Worm (Caenorhabditis elegans) whole organism, L1 larva: Measurements from ENCODE around the gene csn-6.

ENCODE experiments used
- C16A3.4 ChIP-seq: fragments of 150-350 bp; optimal IDR thresholded peaks from 2 replicates; lab custom pipeline; 2014; ENCODE audit warnings: missing biosample characterization, missing genetic modification characterization
- C34B4.2 ChIP-seq: sonication (generic microtip); optimal IDR thresholded peaks from 2 replicates; lab custom pipeline; 2017; ENCODE audit warnings: mild to moderate bottlenecking, missing genetic modification characterization, missing compliant biosample characterization
- aha-1 ChIP-seq: fragments of 150-350 bp; optimal IDR thresholded peaks from 2 replicates; lab custom pipeline; 2014; ENCODE audit warnings: missing biosample characterization, missing genetic modification characterization
- ama-1 ChIP-seq: fragments of 150-350 bp; optimal IDR thresholded peaks from 2 replicates; lab custom pipeline; 2014
- ceh-88 ChIP-seq: fragments of 200-800 bp; sonication (Bioruptor generic); IDR thresholded peaks from 2 replicates; pipeline ENCODE4 v1.3.6; 2022; ENCODE audit warnings: missing genetic modification characterization, missing compliant biosample characterization
- ces-1 ChIP-seq: fragments of 150-350 bp; optimal IDR thresholded peaks from 2 replicates; lab custom pipeline; 2014; ENCODE audit warnings: missing biosample characterization, missing genetic modification reagents, missing genetic modification characterization
- dpl-1 ChIP-seq, 3 experiments: fragments of 150-350 bp in 2 of 3; sonication (generic microtip) in 1 of 3; optimal IDR thresholded peaks; 2 replicates each; lab custom pipeline; 2014 to 2017; ENCODE audit warnings: missing biosample characterization in 3 of 3, missing genetic modification characterization in 3 of 3, missing genetic modification reagents in 3 of 3
- dsc-1 ChIP-seq: sonication (generic microtip); optimal IDR thresholded peaks from 2 replicates; lab custom pipeline; 2016; ENCODE audit warnings: mild to moderate bottlenecking, missing genetic modification characterization, missing compliant biosample characterization
- efl-1 ChIP-seq, 4 experiments: fragments of 150-350 bp; optimal IDR thresholded peaks in 3 of 4; peaks in 1 of 4; 1 replicate in 1 of 4; 2 replicates in 3 of 4; lab custom pipeline; 2014; ENCODE audit warnings: missing biosample characterization in 2 of 4, missing genetic modification characterization in 2 of 4, missing genetic modification reagents in 2 of 4
- efl-3 ChIP-seq: fragments of 200-800 bp; sonication (Bioruptor generic); optimal IDR thresholded peaks from 2 replicates; lab custom pipeline; 2018; ENCODE audit warnings: mild to moderate bottlenecking, missing genetic modification characterization, missing compliant biosample characterization
- elt-2 ChIP-seq: sonication (generic microtip); optimal IDR thresholded peaks from 2 replicates; lab custom pipeline; 2016; ENCODE audit warnings: missing genetic modification characterization, mild to moderate bottlenecking, inconsistent platforms, missing compliant biosample characterization, missing genetic modification reagents
- elt-3 ChIP-seq, 6 experiments: fragments of 150-350 bp in 1 of 6; sonication (generic microtip); optimal IDR thresholded peaks; 2 replicates each; lab custom pipeline; 2017 to 2018; ENCODE audit warnings: missing biosample characterization in 6 of 6, missing genetic modification characterization in 6 of 6, inconsistent platforms in 1 of 6
- fkh-4 ChIP-seq: sonication (generic microtip); optimal IDR thresholded peaks from 2 replicates; lab custom pipeline; 2016; ENCODE audit warnings: missing compliant biosample characterization, missing genetic modification characterization, borderline replicate concordance
- hpl-2 ChIP-seq: fragments of 150-350 bp; optimal IDR thresholded peaks from 2 replicates; lab custom pipeline; 2014; ENCODE audit warnings: missing biosample characterization, missing genetic modification reagents, missing genetic modification characterization
- isw-1 ChIP-seq: fragments of 200-800 bp; sonication (Bioruptor generic); IDR thresholded peaks from 2 replicates; pipeline ENCODE4 v1.3.6; 2022; ENCODE audit warnings: missing genetic modification characterization, missing compliant biosample characterization
- lin-13 ChIP-seq: fragments of 150-350 bp; optimal IDR thresholded peaks from 2 replicates; lab custom pipeline; 2014; ENCODE audit warnings: missing biosample characterization, missing genetic modification reagents, missing genetic modification characterization
- lin-14 ChIP-seq: fragments of 200-800 bp; sonication (Bioruptor generic); optimal IDR thresholded peaks from 2 replicates; lab custom pipeline; 2018; ENCODE audit warnings: mild to moderate bottlenecking, missing genetic modification characterization, moderate library complexity, missing compliant biosample characterization
- lin-35 ChIP-seq, 2 experiments: fragments of 150-350 bp; optimal IDR thresholded peaks; 2 replicates each; lab custom pipeline; 2014; ENCODE audit warnings: missing biosample characterization in 2 of 2, missing genetic modification characterization in 2 of 2, missing genetic modification reagents in 2 of 2
- lir-3 ChIP-seq: sonication (generic microtip); optimal IDR thresholded peaks from 2 replicates; lab custom pipeline; 2016; ENCODE audit warnings: mild to moderate bottlenecking, missing genetic modification characterization, moderate library complexity, missing compliant biosample characterization; ENCODE audit not compliant: poor library complexity
- lsy-2 ChIP-seq, 2 experiments: fragments of 150-350 bp; optimal IDR thresholded peaks; 2 replicates each; lab custom pipeline; 2014; ENCODE audit warnings: missing biosample characterization in 2 of 2, missing genetic modification characterization in 2 of 2
- mab-9 ChIP-seq: fragments of 200-800 bp; sonication (Bioruptor generic); IDR thresholded peaks from 2 replicates; pipeline ENCODE4 v1.3.6; 2022; ENCODE audit warnings: missing genetic modification reagents, missing genetic modification characterization, missing compliant biosample characterization
- mdl-1 ChIP-seq, 2 experiments: fragments of 150-350 bp; optimal IDR thresholded peaks; 2 replicates each; lab custom pipeline; 2014 to 2017; ENCODE audit warnings: missing biosample characterization in 2 of 2, missing genetic modification characterization in 2 of 2, inconsistent platforms in 1 of 2
- nhr-12 ChIP-seq: sonication (generic microtip); optimal IDR thresholded peaks from 2 replicates; lab custom pipeline; 2017; ENCODE audit warnings: missing biosample characterization, missing genetic modification characterization
- nhr-19 ChIP-seq: fragments of 200-800 bp; sonication (Bioruptor generic); conservative IDR thresholded peaks from 2 replicates; pipeline ENCODE4 v1.3.6; 2022; ENCODE audit warnings: missing genetic modification characterization, missing compliant biosample characterization
- nhr-20 ChIP-seq: sonication (generic microtip); optimal IDR thresholded peaks from 2 replicates; lab custom pipeline; 2016; ENCODE audit warnings: mild to moderate bottlenecking, missing genetic modification characterization, missing compliant biosample characterization
- nhr-47 ChIP-seq: sonication (generic microtip); optimal IDR thresholded peaks from 2 replicates; lab custom pipeline; 2016; ENCODE audit warnings: mild to moderate bottlenecking, missing genetic modification characterization, moderate library complexity, missing compliant biosample characterization
- nhr-71 ChIP-seq: sonication (generic microtip); optimal IDR thresholded peaks from 2 replicates; lab custom pipeline; 2016; ENCODE audit warnings: mild to moderate bottlenecking, missing genetic modification characterization, moderate library complexity, missing compliant biosample characterization
- nhr-84 ChIP-seq: sonication (generic microtip); optimal IDR thresholded peaks from 2 replicates; lab custom pipeline; 2017; ENCODE audit warnings: missing biosample characterization, missing genetic modification characterization
- nhr-90 ChIP-seq: sonication (generic microtip); optimal IDR thresholded peaks from 2 replicates; lab custom pipeline; 2016; ENCODE audit warnings: mild to moderate bottlenecking, missing genetic modification characterization, missing compliant biosample characterization; ENCODE audit not compliant: poor library complexity
- pag-3 ChIP-seq: sonication (generic microtip); optimal IDR thresholded peaks from 2 replicates; lab custom pipeline; 2017; ENCODE audit warnings: missing genetic modification characterization, mild to moderate bottlenecking, missing compliant biosample characterization, antibody characterized with exemption, borderline replicate concordance; ENCODE audit not compliant: insufficient read depth
- pqm-1 ChIP-seq: sonication (generic microtip); optimal IDR thresholded peaks from 3 replicates; lab custom pipeline; 2017; ENCODE audit warnings: missing biosample characterization, missing genetic modification characterization
- rnt-1 ChIP-seq: sonication (generic microtip); optimal IDR thresholded peaks from 2 replicates; lab custom pipeline; 2016; ENCODE audit warnings: mild to moderate bottlenecking, missing genetic modification characterization, moderate library complexity, missing compliant biosample characterization
- snu-23 ChIP-seq: sonication (generic microtip); optimal IDR thresholded peaks from 2 replicates; lab custom pipeline; 2016; ENCODE audit warnings: missing genetic modification characterization, missing compliant biosample characterization
- unc-130 ChIP-seq: fragments of 150-350 bp; optimal IDR thresholded peaks from 2 replicates; lab custom pipeline; 2017; ENCODE audit warnings: missing biosample characterization, missing genetic modification characterization, inconsistent platforms
- vab-15 ChIP-seq: sonication (generic microtip); optimal IDR thresholded peaks from 2 replicates; lab custom pipeline; 2017; ENCODE audit warnings: missing genotype, mild to moderate bottlenecking, missing genetic modification characterization, missing compliant biosample characterization
- ztf-11 ChIP-seq, 2 experiments: sonication (generic microtip); optimal IDR thresholded peaks; 2 replicates each; lab custom pipeline; 2016 to 2017; ENCODE audit warnings: missing genetic modification characterization in 2 of 2, missing biosample characterization in 1 of 2, missing compliant biosample characterization in 1 of 2

csn-6 gene

ce11 chrIV:13300591-13300990, at the start of gene csn-6:
Gene csn-6, plus strand, starts transcription at chrIV:13300824.
- TF ChIP-seq efl-1 (optimal IDR thresholded peaks at IDR 0.05; lab: Kevin White, UChicago) (no peak), efl-1 (GFP tag; optimal IDR thresholded peaks at IDR 0.05 in 1 of 2; lab: Kevin White, UChicago) (peak in 1 of 2 experiments; percentile 78), isw-1 (GFP tag; lab: Robert Waterston, UW) (no peak)

DNA sequence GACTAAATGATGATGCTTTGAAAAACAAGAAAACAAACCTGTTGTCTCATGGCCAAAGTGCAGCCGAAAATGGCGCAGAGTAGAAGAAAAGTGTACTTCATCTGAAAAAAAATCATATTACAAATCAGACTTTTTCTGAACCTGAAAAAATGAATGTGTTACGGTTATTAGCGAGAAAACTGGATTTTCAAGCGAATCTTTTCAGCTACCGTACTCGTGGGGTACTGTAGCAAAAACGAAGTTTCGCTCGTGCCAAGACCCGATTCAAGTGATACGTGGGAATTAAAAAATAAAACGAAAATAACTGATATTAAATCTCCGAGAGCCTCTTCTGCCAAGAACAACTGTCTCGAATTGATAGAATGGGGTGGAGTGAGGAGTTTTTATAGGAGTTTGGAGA, 48.4 kb upstream of the csn-6 start, which contains the start of gene ttr-51:
Gene ttr-51 (minus strand): TSS at position 101 of the 400 bp plus-strand sequence.
- no peak for TF ChIP-seq lin-35 (GFP tag; optimal IDR thresholded peaks at IDR 0.05; lab: Kevin White, UChicago)
- TF ChIP-seq rnt-1 (tag; lab: Kevin White, UChicago): peak; percentile 15
- TF ChIP-seq, all 84 proteins: peak for 1

ce11 chrIV:13253841-13254240, 46.8 kb upstream of the csn-6 start, which contains the start of gene ttr-45:
Gene ttr-45, plus strand, starts transcription at chrIV:13254225.
- TF ChIP-seq elt-2 (tag; lab: Kevin White, UChicago) (peak; percentile 94), ztf-11 (tag; optimal IDR thresholded peaks at IDR 0.05; lab: Kevin White, UChicago) (no peak), unc-130 (tag; lab: Kevin White, UChicago) (peak; percentile 64), mdl-1 (tag; optimal IDR thresholded peaks at IDR 0.05; lab: Kevin White, UChicago) (peak in 1 of 2 experiments; percentile 24), fkh-4 (tag; lab: Kevin White, UChicago) (no peak), lsy-2 (tag; optimal IDR thresholded peaks at IDR 0.05; lab: Kevin White, UChicago) (peak; percentile 25 to 58), efl-3 (GFP tag; lab: Kevin White, UChicago) (no peak), isw-1 (GFP tag; lab: Robert Waterston, UW) (no peak), lin-13 (GFP tag; lab: Kevin White, UChicago) (no peak), mab-9 (GFP tag; lab: Robert Waterston, UW) (no peak), nhr-90 (tag; lab: Kevin White, UChicago) (no peak), ama-1 (lab: Kevin White, UChicago) (no peak), hpl-2 (GFP tag; lab: Kevin White, UChicago) (no peak), C34B4.2 (no peak), C16A3.4 (peak; percentile 24), nhr-84 (tag; lab: Kevin White, UChicago) (no peak), rnt-1 (tag; lab: Kevin White, UChicago) (peak; percentile 68), nhr-19 (GFP tag; lab: Robert Waterston, UW) (peak; percentile 65), nhr-71 (tag; lab: Kevin White, UChicago) (peak; percentile 74), dpl-1 (GFP tag; optimal IDR thresholded peaks at IDR 0.05; lab: Kevin White, UChicago) (no peak), nhr-47 (tag; lab: Kevin White, UChicago) (no peak), snu-23 (peak; percentile 19), aha-1 (no peak), lin-14 (GFP tag; lab: Kevin White, UChicago) (no peak), efl-1 (optimal IDR thresholded peaks at IDR 0.05; lab: Kevin White, UChicago) (no peak), efl-1 (GFP tag; optimal IDR thresholded peaks at IDR 0.05 in 1 of 2; lab: Kevin White, UChicago) (no peak), nhr-12 (no peak), pqm-1 (tag; lab: Kevin White, UChicago) (peak; percentile 66), ces-1 (GFP tag; lab: Kevin White, UChicago) (no peak), elt-3 (tag; optimal IDR thresholded peaks at IDR 0.05; lab: Kevin White, UChicago) (no peak), nhr-20 (peak; percentile 92), dsc-1 (tag; lab: Kevin White, UChicago) (no peak), lir-3 (no peak), vab-15 (tag; lab: Kevin White, UChicago) (no peak), lin-35 (GFP tag; optimal IDR thresholded peaks at IDR 0.05; lab: Kevin White, UChicago) (peak in 1 of 2 experiments; percentile 49), ceh-88 (GFP tag; lab: Robert Waterston, UW) (no peak), pag-3 (tag; lab: Kevin White, UChicago) (peak; percentile 82)
